Fruit fly (Drosophila melanogaster): Measurements from ENCODE around the gene CG33223.

DNA sequence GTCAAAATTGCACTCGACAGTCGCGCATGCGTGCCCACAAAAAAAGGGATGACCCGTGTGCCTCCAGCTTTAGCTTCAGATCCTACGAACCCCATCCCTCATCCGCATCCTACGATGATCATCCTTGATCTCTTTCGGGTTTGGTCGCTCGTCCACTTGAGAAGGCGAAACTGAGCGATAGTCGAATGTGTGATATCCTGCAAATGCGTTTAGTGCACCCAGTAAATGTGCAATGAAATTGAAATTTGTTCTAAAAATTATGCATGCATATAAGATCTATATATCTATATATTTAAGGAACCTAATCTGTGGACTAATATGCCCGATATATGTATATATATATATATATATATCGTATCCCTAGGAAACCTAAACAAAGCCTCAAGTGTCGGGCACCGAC lies 39.4 kb downstream of the CG33223 start:
- TF ChIP-seq ash1 (GFP tag; optimal IDR thresholded peaks at IDR 0.05) = no peak
- TF ChIP-seq lola (GFP tag; optimal IDR thresholded peaks at IDR 0.05) = no peak
- no peak for TF ChIP-seq CG15514 (GFP tag; optimal IDR thresholded peaks at IDR 0.05)
- no peak for TF ChIP-seq bsh (GFP tag; optimal IDR thresholded peaks at IDR 0.05)
- no peak for TF ChIP-seq pita (GFP tag; optimal IDR thresholded peaks at IDR 0.05)
